Worm (Caenorhabditis elegans) whole organism, L4/young adult: ENCODE results near the gene gpd-1.

Experiments
- dao-5 ChIP-seq: sonication (generic microtip); optimal IDR thresholded peaks from 2 replicates; lab custom pipeline; 2016; ENCODE audit warnings: missing genotype, missing genetic modification characterization, moderate library complexity, missing compliant biosample characterization
- him-1 ChIP-seq: sonication (generic microtip); optimal IDR thresholded peaks from 2 replicates; lab custom pipeline; 2016; ENCODE audit warnings: missing genotype, missing genetic modification reagents, missing genetic modification characterization, missing compliant biosample characterization

DNA sequence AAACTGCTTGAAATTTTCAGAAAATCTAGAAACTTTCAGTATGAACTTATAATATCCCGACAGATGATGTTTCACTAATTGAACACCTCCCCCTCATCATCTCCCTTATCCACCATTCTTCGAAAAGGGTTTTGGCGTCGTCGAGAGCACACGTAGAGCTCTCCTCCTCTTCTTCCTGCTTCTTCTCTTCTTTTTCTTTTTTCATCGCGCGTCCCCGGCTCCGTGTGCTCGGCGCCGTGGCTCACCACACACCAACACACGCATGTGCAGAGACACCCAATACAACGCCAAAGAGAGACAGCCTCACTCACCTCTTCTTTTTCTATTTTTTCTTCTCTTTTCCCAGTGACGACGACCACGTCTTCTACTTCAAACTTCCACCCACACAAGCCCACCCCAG lies 14.4 kb upstream of the gpd-1 start:
- TF ChIP-seq dao-5 (no peak), him-1 (tag; lab: Kevin White, UChicago) (peak; percentile 29)
